Fruit fly (Drosophila melanogaster) whole organism, embryonic: Measurements from ENCODE around the gene CG11842.

Experiments
- Awh ChIP-seq: fragments of 200-800 bp; sonication (Bioruptor generic); IDR thresholded peaks from 2 replicates; pipeline ENCODE4, ENCODE4 v1.3.6; 2022; ENCODE audit warnings: missing biosample characterization, missing genetic modification characterization
- CG10321 ChIP-seq: fragments of 200-800 bp; sonication (Bioruptor generic); IDR thresholded peaks from 2 replicates; pipeline ENCODE4 v1.3.6; 2022; ENCODE audit warnings: missing biosample characterization, missing genetic modification characterization
- CG15479 ChIP-seq: fragments of 200-800 bp; sonication (Bioruptor generic); optimal IDR thresholded peaks from 3 replicates; lab custom pipeline; 2019; ENCODE audit warnings: missing biosample characterization, mild to moderate bottlenecking, missing genetic modification characterization, moderate library complexity
- CG15514 ChIP-seq: fragments of 200-800 bp; sonication (Bioruptor generic); optimal IDR thresholded peaks from 3 replicates; lab custom pipeline; 2017; ENCODE audit warnings: missing biosample characterization, missing genetic modification characterization, mild to moderate bottlenecking, moderate library complexity, missing genetic modification reagents
- CG17385 ChIP-seq: fragments of 200-800 bp; sonication (Bioruptor generic); optimal IDR thresholded peaks from 3 replicates; lab custom pipeline; 2018; ENCODE audit warnings: missing biosample characterization, mild to moderate bottlenecking, missing genetic modification characterization
- CG17829 ChIP-seq: fragments of 200-800 bp; optimal IDR thresholded peaks from 2 replicates; lab custom pipeline; 2019; ENCODE audit warnings: missing biosample characterization, mild to moderate bottlenecking, missing genetic modification characterization, moderate library complexity
- CG18262 ChIP-seq: fragments of 200-800 bp; optimal IDR thresholded peaks from 3 replicates; lab custom pipeline; 2019; ENCODE audit warnings: missing biosample characterization, mild to moderate bottlenecking, missing genetic modification characterization, moderate library complexity
- CG1832 ChIP-seq: fragments of 200-800 bp; sonication (Bioruptor generic); optimal IDR thresholded peaks from 2 replicates; lab custom pipeline; 2017; ENCODE audit warnings: missing biosample characterization, mild to moderate bottlenecking, missing genetic modification characterization, inconsistent platforms
- CG30431 ChIP-seq: fragments of 200-800 bp; sonication (Bioruptor generic); optimal IDR thresholded peaks from 2 replicates; lab custom pipeline; 2017; ENCODE audit warnings: missing biosample characterization, missing genetic modification characterization
- CG31224 ChIP-seq: fragments of 200-800 bp; sonication (Bioruptor generic); IDR thresholded peaks from 2 replicates; pipeline ENCODE4 v1.3.6; 2022; ENCODE audit warnings: missing biosample characterization, missing genetic modification characterization
- CG32767 ChIP-seq: fragments of 200-800 bp; sonication (Bioruptor generic); IDR thresholded peaks from 2 replicates; pipeline ENCODE4 v1.3.6; 2022; ENCODE audit warnings: missing biosample characterization, missing genetic modification characterization
- CG4424 ChIP-seq: fragments of 200-800 bp; sonication (Bioruptor generic); optimal IDR thresholded peaks from 3 replicates; lab custom pipeline; 2016; ENCODE audit warnings: missing biosample characterization, missing genetic modification characterization
- CG5180 ChIP-seq: fragments of 200-800 bp; sonication (Bioruptor generic); optimal IDR thresholded peaks from 3 replicates; lab custom pipeline; 2017; ENCODE audit warnings: missing biosample characterization, missing genetic modification characterization, mild to moderate bottlenecking, moderate library complexity, missing genetic modification reagents
- CG7786 ChIP-seq: fragments of 200-800 bp; sonication (Bioruptor generic); optimal IDR thresholded peaks from 2 replicates; lab custom pipeline; 2016; ENCODE audit warnings: missing biosample characterization, missing genetic modification characterization
- D ChIP-seq, 2 experiments: fragments of 200-800 bp in 1 of 2; fragments of >200 bp in 1 of 2; sonication (Bioruptor generic) in 1 of 2; optimal IDR thresholded peaks; 2 replicates in 1 of 2; 3 replicates in 1 of 2; lab custom pipeline; 2017; ENCODE audit warnings: mild to moderate bottlenecking in 1 of 2, missing biosample characterization in 1 of 2, missing genetic modification characterization in 1 of 2, missing genetic modification reagents in 1 of 2
- H2.0 ChIP-seq: fragments of 200-800 bp; sonication (Bioruptor generic); IDR thresholded peaks from 2 replicates; pipeline ENCODE4 v1.3.6; 2022; ENCODE audit warnings: missing biosample characterization, missing genetic modification characterization
- HLHmδ ChIP-seq: fragments of 200-800 bp; sonication (Bioruptor generic); optimal IDR thresholded peaks from 2 replicates; lab custom pipeline; 2018; ENCODE audit warnings: missing biosample characterization, mild to moderate bottlenecking, missing genetic modification characterization, moderate library complexity
- Nf-YC ChIP-seq: fragments of 200-800 bp; optimal IDR thresholded peaks from 3 replicates; lab custom pipeline; 2019; ENCODE audit warnings: missing biosample characterization, mild to moderate bottlenecking, missing genetic modification characterization, moderate library complexity
- Pdp1 ChIP-seq, 2 experiments: fragments of 200-800 bp; sonication (Bioruptor generic); optimal IDR thresholded peaks; 3 replicates each; lab custom pipeline; 2016; ENCODE audit warnings: missing biosample characterization in 2 of 2, missing genetic modification characterization in 2 of 2, mild to moderate bottlenecking in 1 of 2, moderate library complexity in 1 of 2
- abd-A ChIP-seq: fragments of 200-800 bp; sonication (Bioruptor generic); optimal IDR thresholded peaks from 3 replicates; lab custom pipeline; 2019; ENCODE audit warnings: missing biosample characterization, mild to moderate bottlenecking, missing genetic modification characterization, moderate library complexity
- cg ChIP-seq: fragments of 200-800 bp; sonication (Bioruptor generic); optimal IDR thresholded peaks from 3 replicates; lab custom pipeline; 2019; ENCODE audit warnings: missing biosample characterization, mild to moderate bottlenecking, missing genetic modification characterization, moderate library complexity
- chinmo ChIP-seq: fragments of 200-800 bp; sonication (Bioruptor generic); IDR thresholded peaks from 4 replicates; pipeline ENCODE4 v1.3.6; 2022; ENCODE audit warnings: missing biosample characterization, missing genetic modification characterization; ENCODE audit not compliant: partially characterized antibody
- esg ChIP-seq: fragments of 200-800 bp; sonication (Bioruptor generic); conservative IDR thresholded peaks from 2 replicates; pipeline ENCODE4 v1.3.6; 2022; ENCODE audit warnings: missing biosample characterization, missing genetic modification characterization
- eve ChIP-seq, 2 experiments: fragments of >200 bp; optimal IDR thresholded peaks; 2 replicates each; lab custom pipeline; 2017; ENCODE audit warnings: missing biosample characterization in 2 of 2, missing genetic modification characterization in 2 of 2
- grau ChIP-seq: fragments of 200-800 bp; optimal IDR thresholded peaks from 3 replicates; lab custom pipeline; 2019; ENCODE audit warnings: missing biosample characterization, mild to moderate bottlenecking, missing genetic modification characterization, moderate library complexity
- gsb-n ChIP-seq: fragments of 200-800 bp; sonication (Bioruptor generic); optimal IDR thresholded peaks from 3 replicates; lab custom pipeline; 2018; ENCODE audit warnings: missing biosample characterization, mild to moderate bottlenecking, missing genetic modification characterization
- kah ChIP-seq: fragments of 200-800 bp; sonication (Bioruptor generic); optimal IDR thresholded peaks from 2 replicates; lab custom pipeline; 2018; ENCODE audit warnings: missing biosample characterization, mild to moderate bottlenecking, missing genetic modification characterization
- lola ChIP-seq, 3 experiments: fragments of >200 bp in 2 of 3; fragments of 200-800 bp in 1 of 3; sonication (Bioruptor generic) in 1 of 3; optimal IDR thresholded peaks; 2 replicates each; lab custom pipeline; 2017 to 2019; ENCODE audit warnings: missing biosample characterization in 3 of 3, missing genetic modification characterization in 3 of 3, mild to moderate bottlenecking in 1 of 3, moderate library complexity in 1 of 3
- mirr ChIP-seq: fragments of 200-800 bp; sonication (Bioruptor generic); optimal IDR thresholded peaks from 3 replicates; lab custom pipeline; 2018; ENCODE audit warnings: missing biosample characterization, mild to moderate bottlenecking, missing genetic modification characterization
- otp ChIP-seq: fragments of 200-800 bp; sonication (Bioruptor generic); IDR thresholded peaks from 3 replicates; pipeline ENCODE4, ENCODE4 v1.3.6; 2022; ENCODE audit warnings: missing biosample characterization, missing genetic modification characterization
- pros ChIP-seq: fragments of 200-800 bp; sonication (Bioruptor generic); optimal IDR thresholded peaks from 3 replicates; lab custom pipeline; 2019; ENCODE audit warnings: missing biosample characterization, mild to moderate bottlenecking, missing genetic modification characterization, moderate library complexity
- sens ChIP-seq: fragments of 200-800 bp; sonication (Bioruptor generic); peaks from one replicate; lab custom pipeline; 2016; ENCODE audit warnings: missing biosample characterization, missing genetic modification characterization
- so ChIP-seq: fragments of 200-800 bp; sonication (Bioruptor generic); IDR thresholded peaks from 3 replicates; pipeline ENCODE4 v1.3.6; 2022; ENCODE audit warnings: missing biosample characterization, missing genetic modification characterization
- sr ChIP-seq: fragments of 200-800 bp; sonication (Bioruptor generic); IDR thresholded peaks from 3 replicates; pipeline ENCODE4 v1.3.6; 2022; ENCODE audit warnings: missing biosample characterization, missing genetic modification characterization
- stwl ChIP-seq: fragments of 200-800 bp; sonication (Bioruptor generic); optimal IDR thresholded peaks from 3 replicates; lab custom pipeline; 2018; ENCODE audit warnings: missing biosample characterization, mild to moderate bottlenecking, missing genetic modification characterization, moderate library complexity
- tll ChIP-seq, 2 experiments: fragments of 200-800 bp in 1 of 2; fragments of >200 bp in 1 of 2; sonication (Bioruptor generic) in 1 of 2; optimal IDR thresholded peaks; 2 replicates each; lab custom pipeline; 2017 to 2019; ENCODE audit warnings: missing biosample characterization in 2 of 2, missing genetic modification characterization in 2 of 2, mild to moderate bottlenecking in 1 of 2, moderate library complexity in 1 of 2
- twi ChIP-seq: fragments of 200-800 bp; optimal IDR thresholded peaks from 2 replicates; lab custom pipeline; 2019; ENCODE audit warnings: missing biosample characterization, mild to moderate bottlenecking, missing genetic modification characterization, moderate library complexity
- vvl ChIP-seq: fragments of 200-800 bp; sonication (Bioruptor generic); IDR thresholded peaks from 2 replicates; pipeline ENCODE4 v1.3.6; 2022; ENCODE audit warnings: missing biosample characterization, missing genetic modification characterization
- z ChIP-seq: fragments of 200-800 bp; sonication (Bioruptor generic); IDR thresholded peaks from 3 replicates; pipeline ENCODE4 v1.3.6; 2022; ENCODE audit warnings: missing biosample characterization, missing genetic modification characterization
- zen ChIP-seq: fragments of 200-800 bp; sonication (Bioruptor generic); optimal IDR thresholded peaks from 3 replicates; lab custom pipeline; 2018; ENCODE audit warnings: missing biosample characterization, mild to moderate bottlenecking, missing genetic modification characterization, moderate library complexity

Gene CG11842

dm6 chr3R:29086896-29087295 lies 34.4 kb downstream of the CG11842 start:
- TF ChIP-seq H2.0, result no peak
- peak; percentile 35; the same call in 1 of the 2 replicates for TF ChIP-seq Awh (GFP tag; lab: Robert Waterston, UW)
- TF ChIP-seq CG17829, result no peak
- TF ChIP-seq gsb-n, result peak; percentile 60
- TF ChIP-seq stwl (tag; lab: Kevin White, UChicago), result no peak
- TF ChIP-seq CG1832 (GFP tag; lab: Kevin White, UChicago), result peak; percentile 14
- TF ChIP-seq CG15479 (GFP tag; lab: Kevin White, UChicago), result peak; percentile 73
- peak; percentile 69; the same call in 2 of the 3 replicates for TF ChIP-seq sr (GFP tag; lab: Robert Waterston, UW)
- no peak for TF ChIP-seq Nf-YC
- peak; percentile 51; the same call in 1 of the 4 replicates for TF ChIP-seq chinmo (GFP tag; lab: Robert Waterston, UW)
- peak; percentile 71; the same call in 2 of the 3 replicates for TF ChIP-seq z (GFP tag; lab: Robert Waterston, UW)
- TF ChIP-seq lola (GFP tag; optimal IDR thresholded peaks at IDR 0.05; lab: Kevin White, UChicago), result no peak
- peak; percentile 66 for TF ChIP-seq sens (GFP tag; lab: Kevin White, UChicago)
- no peak for TF ChIP-seq CG15514
- no peak for TF ChIP-seq CG31224 (GFP tag; lab: Robert Waterston, UW)
- TF ChIP-seq pros (GFP tag; lab: Kevin White, UChicago), result no peak
- TF ChIP-seq grau (tag; lab: Kevin White, UChicago), result no peak
- TF ChIP-seq CG5180, result peak; percentile 31
- no peak for TF ChIP-seq abd-A
- peak in 1 of 2 experiments; percentile 11 for TF ChIP-seq eve (GFP tag; optimal IDR thresholded peaks at IDR 0.05; lab: Kevin White, UChicago)
- TF ChIP-seq zen (tag; lab: Kevin White, UChicago), result peak; percentile 46
- TF ChIP-seq HLHmδ (GFP tag; lab: Kevin White, UChicago), result peak; percentile 36
- no peak for TF ChIP-seq CG7786 (GFP tag; lab: Kevin White, UChicago)
- peak in 1 of 2 experiments; percentile 59 for TF ChIP-seq tll (GFP tag; optimal IDR thresholded peaks at IDR 0.05; lab: Kevin White, UChicago)
- TF ChIP-seq twi (tag; lab: Kevin White, UChicago), result peak; percentile 28
- no peak for TF ChIP-seq mirr (GFP tag; lab: Kevin White, UChicago)
- TF ChIP-seq kah (GFP tag; lab: Kevin White, UChicago), result peak; percentile 6
- peak; percentile 20; the same call in 1 of the 3 replicates for TF ChIP-seq otp (GFP tag; lab: Robert Waterston, UW)
- no peak for TF ChIP-seq esg (GFP tag; lab: Robert Waterston, UW)
- TF ChIP-seq CG32767 (GFP tag; lab: Robert Waterston, UW), result 0 out of 2 replicates have a peak, but pooled peaks have one; percentile 37
- TF ChIP-seq CG30431 (GFP tag; lab: Kevin White, UChicago), result no peak
- peak; percentile 78 for TF ChIP-seq CG17385 (GFP tag; lab: Kevin White, UChicago)
- peak; percentile 71 for TF ChIP-seq CG10321 (GFP tag; lab: Robert Waterston, UW)
- no peak for TF ChIP-seq CG18262 (tag; lab: Kevin White, UChicago)
- TF ChIP-seq Pdp1 (GFP tag; optimal IDR thresholded peaks at IDR 0.05; lab: Kevin White, UChicago), result peak in 1 of 2 experiments; percentile 19
- peak; percentile 8; the same call in 1 of the 2 replicates for TF ChIP-seq vvl
- TF ChIP-seq so (GFP tag; lab: Robert Waterston, UW), result 0 out of 3 replicates have a peak, but pooled peaks have one; percentile 20
- no peak for TF ChIP-seq CG4424
- TF ChIP-seq D (optimal IDR thresholded peaks at IDR 0.05; lab: Kevin White, UChicago), result peak; percentile 35
- no peak for TF ChIP-seq D (GFP tag; optimal IDR thresholded peaks at IDR 0.05; lab: Kevin White, UChicago)
- TF ChIP-seq cg, result peak; percentile 72
